Fruit fly (Drosophila melanogaster): ENCODE data around the gene CG31524.

Gene CG31524

dm6 chr3R:30528692-30529305, 14.6 kb upstream of the CG31524 start:
- TF ChIP-seq noc (tag; optimal IDR thresholded peaks at IDR 0.05) = no peak

dm6 chr3R:30526799-30527465, 12.8 kb upstream of the CG31524 start, which contains the start of gene jdp:
TSS of gene jdp (minus strand) at chr3R:30527037.
- no peak for TF ChIP-seq noc (tag; optimal IDR thresholded peaks at IDR 0.05)

- no peak for TF ChIP-seq noc (tag; optimal IDR thresholded peaks at IDR 0.05)
These were observed 11.5 kb upstream of the CG31524 start for dm6 chr3R:30525629-30526028.

dm6 chr3R:30518274-30518873, 4.2 kb upstream of the CG31524 start:
- TF ChIP-seq noc (tag; optimal IDR thresholded peaks at IDR 0.05) = no peak

DNA sequence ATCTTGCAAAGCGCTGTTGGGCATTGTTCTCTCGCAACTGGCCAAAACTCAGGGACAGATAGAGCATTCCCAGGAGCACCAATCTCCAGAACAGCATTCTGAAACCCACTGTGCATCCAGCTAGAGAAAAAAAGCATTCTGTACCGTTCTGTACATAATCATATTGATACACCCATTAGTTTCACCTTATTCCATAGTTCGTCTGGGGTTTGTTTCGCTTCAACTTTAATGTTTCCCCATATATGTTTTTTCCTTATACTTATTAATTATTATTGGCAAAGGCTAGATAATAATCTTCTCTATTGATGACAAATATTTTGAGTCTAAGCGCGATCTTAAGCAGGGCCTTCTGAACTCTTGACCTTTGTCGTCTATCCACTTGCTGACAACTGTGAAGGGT, 2.0 kb downstream of the CG31524 start, which contains the start of gene PH4alphaNE2:
Gene PH4alphaNE2 (minus strand): TSS at position 101 of the 400 bp plus-strand sequence.
- TF ChIP-seq noc (tag; optimal IDR thresholded peaks at IDR 0.05) = no peak

- no peak for TF ChIP-seq noc (tag; optimal IDR thresholded peaks at IDR 0.05)
These were observed 6.4 kb downstream of the CG31524 start, which contains the start of gene CG34041 for dm6 chr3R:30507723-30508122. TSS of gene CG34041 (plus strand) at chr3R:30508023.

dm6 chr3R:30505561-30506037, 8.6 kb downstream of the CG31524 start, which contains the start of the genes PH4alphaSG1 and CG15539:
TSS of gene PH4alphaSG1 (minus strand) at chr3R:30505661.
TSS of gene CG15539 (plus strand) at chr3R:30505987.
- TF ChIP-seq noc (tag; optimal IDR thresholded peaks at IDR 0.05) = no peak

DNA sequence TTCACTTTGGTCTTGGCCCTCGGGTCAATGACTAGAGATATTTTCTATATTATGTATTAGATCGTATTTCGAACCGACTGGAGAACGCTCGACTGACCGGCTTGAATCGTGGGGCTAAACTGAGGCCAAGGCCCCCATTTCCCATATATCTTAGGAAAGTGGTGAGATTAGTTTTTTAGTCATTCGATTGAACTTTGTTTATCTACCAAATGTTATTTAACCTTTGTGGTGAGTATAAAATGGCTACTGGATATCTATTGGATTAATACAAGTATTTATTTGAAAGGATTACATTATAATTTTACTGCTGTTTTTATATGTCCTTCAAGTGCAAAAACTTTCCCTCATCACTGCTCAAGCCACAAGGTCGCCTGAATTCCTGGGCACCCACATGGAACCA, 10.7 kb downstream of the CG31524 start, which contains the start of gene CG31371:
Gene CG31371 (minus strand): TSS at position 101 of the 400 bp plus-strand sequence.
- no peak for TF ChIP-seq noc (tag; optimal IDR thresholded peaks at IDR 0.05)

DNA sequence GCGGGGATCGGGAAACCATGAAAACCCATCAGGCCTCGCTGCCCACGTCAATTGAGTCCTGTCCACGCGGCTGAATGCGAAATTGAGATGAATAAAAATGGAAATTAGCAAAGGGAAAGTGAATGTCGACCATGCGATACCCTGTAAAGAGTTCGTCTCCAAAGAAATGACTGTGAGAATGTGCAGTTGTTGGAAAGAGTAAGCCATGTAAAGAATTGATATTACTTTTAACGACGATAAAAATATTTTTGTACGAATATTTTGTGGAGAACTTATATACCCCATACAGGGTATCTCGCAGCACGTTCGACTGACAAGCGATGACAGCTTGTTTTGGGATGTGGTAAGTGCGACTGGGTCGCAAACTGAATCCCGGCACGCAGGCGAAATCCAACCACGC, 13.0 kb downstream of the CG31524 start:
- peak; percentile 36 for TF ChIP-seq noc (tag; optimal IDR thresholded peaks at IDR 0.05)

DNA sequence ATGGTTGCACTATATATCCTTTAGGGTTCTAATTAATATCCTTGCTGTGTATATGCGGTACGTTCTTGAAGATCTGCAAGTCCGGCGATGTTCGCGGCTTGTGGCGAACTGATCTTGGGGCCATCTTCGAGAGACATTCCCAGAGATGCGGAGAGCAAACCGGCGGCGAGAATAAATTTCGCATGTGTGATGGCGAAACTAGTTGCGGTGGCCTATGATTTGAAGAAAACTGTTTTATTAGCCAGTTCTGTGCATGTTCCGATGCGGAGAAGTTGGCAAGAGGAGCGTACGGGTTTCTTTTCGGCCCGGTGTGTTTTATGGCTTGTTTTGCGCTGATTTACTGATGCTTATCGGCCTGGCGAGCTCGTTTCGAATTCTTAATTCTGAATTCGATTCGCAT, 13.9 kb downstream of the CG31524 start, which contains the start of gene PH4alphaNE1:
Gene PH4alphaNE1 (minus strand): TSS at position 101 of the 400 bp plus-strand sequence.
- TF ChIP-seq noc (tag; optimal IDR thresholded peaks at IDR 0.05) = no peak

- TF ChIP-seq noc (tag; optimal IDR thresholded peaks at IDR 0.05) = no peak
These were observed 17.9 kb downstream of the CG31524 start, which contains the start of gene PH4alphaMP for dm6 chr3R:30496103-30496858. TSS of gene PH4alphaMP (minus strand) at chr3R:30496153.

DNA sequence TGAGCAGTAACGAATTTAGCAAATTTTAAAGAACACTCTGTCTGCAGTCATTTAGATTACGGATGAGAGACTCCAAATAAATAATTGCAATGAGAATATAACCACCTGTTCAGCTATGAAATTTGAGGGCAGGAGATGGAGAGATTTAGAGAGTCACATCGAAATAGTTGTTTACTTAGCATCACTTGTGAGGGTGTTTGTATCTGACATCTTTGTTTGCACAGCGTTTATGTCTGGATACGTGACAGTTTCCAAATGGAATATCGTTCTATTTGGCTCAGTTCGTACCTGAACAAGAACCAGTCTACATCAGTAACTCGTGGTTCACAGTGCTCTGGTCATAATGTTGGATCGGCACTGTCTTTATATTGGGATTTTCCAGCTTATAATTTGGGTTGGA, 24.4 kb downstream of the CG31524 start, which contains the start of gene PH4alphaSG2:
Gene PH4alphaSG2 (plus strand): TSS at position 278 of the 400 bp plus-strand sequence.
- peak; percentile 11 for TF ChIP-seq noc (tag; optimal IDR thresholded peaks at IDR 0.05)

DNA sequence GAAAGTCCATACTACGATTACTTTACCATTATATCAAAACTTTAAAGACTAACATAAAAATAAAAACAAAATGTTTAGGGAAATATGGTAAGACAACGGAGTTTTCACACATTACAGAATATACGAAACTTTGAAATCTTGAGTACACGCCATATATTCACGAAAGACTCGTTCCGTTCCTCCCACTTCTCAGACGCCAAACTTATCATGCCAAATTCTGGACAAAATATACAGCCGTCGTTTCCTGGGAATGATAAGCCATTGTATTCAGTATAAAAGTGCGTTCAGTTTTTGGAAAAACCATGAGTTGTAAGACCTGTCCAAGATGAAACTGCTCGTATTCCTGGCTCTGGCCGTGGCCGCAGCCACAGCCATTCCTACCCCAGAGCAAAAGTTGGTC, 25.5 kb downstream of the CG31524 start, which contains the start of gene Jon99Fi:
Gene Jon99Fi (plus strand): TSS at position 301 of the 400 bp plus-strand sequence.
- TF ChIP-seq noc (tag; optimal IDR thresholded peaks at IDR 0.05) = peak; percentile 47

dm6 chr3R:30487828-30488227, 26.3 kb downstream of the CG31524 start, which contains the start of gene Jon99Fii:
TSS of gene Jon99Fii (minus strand) at chr3R:30487928.
- TF ChIP-seq noc (tag; optimal IDR thresholded peaks at IDR 0.05) = no peak

- no peak for TF ChIP-seq noc (tag; optimal IDR thresholded peaks at IDR 0.05)
These were observed 37.8 kb downstream of the CG31524 start, which contains the start of gene spdo for dm6 chr3R:30476367-30476766. TSS of gene spdo (plus strand) at chr3R:30476684.

Data from whole organism, larva.